Worm (Caenorhabditis elegans) whole organism, late embryonic: ENCODE measurements around the gene srj-13.

Experiments
- F13H6.1 ChIP-seq: sonication (generic microtip); optimal IDR thresholded peaks from 2 replicates; lab custom pipeline; 2016; ENCODE audit warnings: missing genetic modification characterization, missing compliant biosample characterization
- K09A11.1 ChIP-seq: sonication (generic microtip); optimal IDR thresholded peaks from 2 replicates; lab custom pipeline; 2017; ENCODE audit warnings: antibody characterized with exemption, mild to moderate bottlenecking, missing genetic modification characterization, missing compliant biosample characterization; ENCODE audit not compliant: insufficient read depth
- T23F11.4 ChIP-seq: fragments of 200-800 bp; sonication (Bioruptor generic); optimal IDR thresholded peaks from 2 replicates; lab custom pipeline; 2018; ENCODE audit warnings: mild to moderate bottlenecking, missing genetic modification characterization, missing compliant biosample characterization
- ahr-1 ChIP-seq: sonication (generic microtip); optimal IDR thresholded peaks from 2 replicates; lab custom pipeline; 2016; ENCODE audit warnings: missing genetic modification characterization, missing compliant biosample characterization
- ceh-14 ChIP-seq: sonication (generic microtip); optimal IDR thresholded peaks from 2 replicates; lab custom pipeline; 2016; ENCODE audit warnings: missing genotype, missing genetic modification characterization, missing compliant biosample characterization
- ceh-2 ChIP-seq: sonication (generic microtip); optimal IDR thresholded peaks from 2 replicates; lab custom pipeline; 2016; ENCODE audit warnings: missing genotype, missing genetic modification characterization, missing compliant biosample characterization
- ceh-31 ChIP-seq: sonication (generic microtip); optimal IDR thresholded peaks from 2 replicates; lab custom pipeline; 2016; ENCODE audit warnings: missing genetic modification characterization, missing compliant biosample characterization
- ceh-45 ChIP-seq: fragments of 200-800 bp; sonication (Bioruptor generic); IDR thresholded peaks from 2 replicates; pipeline ENCODE4 v1.3.6; 2022; ENCODE audit warnings: missing genetic modification reagents, missing genetic modification characterization, missing compliant biosample characterization
- che-1 ChIP-seq: sonication (generic microtip); optimal IDR thresholded peaks from 2 replicates; lab custom pipeline; 2016; ENCODE audit warnings: mild to moderate bottlenecking, missing genetic modification characterization, missing compliant biosample characterization
- dve-1 ChIP-seq: sonication (generic microtip); optimal IDR thresholded peaks from 2 replicates; lab custom pipeline; 2017; ENCODE audit warnings: antibody characterized with exemption, mild to moderate bottlenecking, missing genetic modification characterization, missing compliant biosample characterization
- elt-2 ChIP-seq: sonication (generic microtip); optimal IDR thresholded peaks from 2 replicates; lab custom pipeline; 2016; ENCODE audit warnings: missing genetic modification reagents, missing genetic modification characterization, missing compliant biosample characterization
- ets-4 ChIP-seq: sonication (generic microtip); optimal IDR thresholded peaks from 2 replicates; lab custom pipeline; 2016; ENCODE audit warnings: missing genetic modification characterization, missing compliant biosample characterization
- fax-1 ChIP-seq: sonication (generic microtip); optimal IDR thresholded peaks from 2 replicates; lab custom pipeline; 2016; ENCODE audit warnings: missing genotype, missing genetic modification characterization, missing compliant biosample characterization
- gmeb-2 ChIP-seq: sonication (generic microtip); optimal IDR thresholded peaks from 2 replicates; lab custom pipeline; 2016; ENCODE audit warnings: missing genetic modification characterization, inconsistent platforms, missing compliant biosample characterization
- hlh-15 ChIP-seq: sonication (generic microtip); optimal IDR thresholded peaks from 2 replicates; lab custom pipeline; 2016; ENCODE audit warnings: missing genetic modification characterization, missing compliant biosample characterization
- lim-6 ChIP-seq: sonication (generic microtip); optimal IDR thresholded peaks from 2 replicates; lab custom pipeline; 2016; ENCODE audit warnings: missing genetic modification characterization, missing compliant biosample characterization
- lin-11 ChIP-seq: fragments of 200-800 bp; sonication (Bioruptor generic); optimal IDR thresholded peaks from 2 replicates; lab custom pipeline; 2018; ENCODE audit warnings: mild to moderate bottlenecking, missing genetic modification characterization, missing compliant biosample characterization
- nfya-1 ChIP-seq: sonication (generic microtip); optimal IDR thresholded peaks from 2 replicates; lab custom pipeline; 2017; ENCODE audit warnings: missing genetic modification characterization, mild to moderate bottlenecking, missing compliant biosample characterization, antibody characterized with exemption, moderate library complexity
- nhr-232 ChIP-seq: sonication (generic microtip); optimal IDR thresholded peaks from 2 replicates; lab custom pipeline; 2016; ENCODE audit warnings: missing genetic modification characterization, missing compliant biosample characterization
- npax-4 ChIP-seq: sonication (generic microtip); optimal IDR thresholded peaks from 2 replicates; lab custom pipeline; 2016; ENCODE audit warnings: missing genetic modification characterization, missing compliant biosample characterization
- pat-9 ChIP-seq: fragments of 200-800 bp; sonication (Bioruptor generic); optimal IDR thresholded peaks from 2 replicates; lab custom pipeline; 2018; ENCODE audit warnings: mild to moderate bottlenecking, missing genetic modification characterization, moderate library complexity, missing compliant biosample characterization
- pha-2 ChIP-seq: sonication (generic microtip); optimal IDR thresholded peaks from 2 replicates; lab custom pipeline; 2017; ENCODE audit warnings: mild to moderate bottlenecking, missing genetic modification characterization, missing compliant biosample characterization
- pqm-1 ChIP-seq: sonication (generic microtip); optimal IDR thresholded peaks from 2 replicates; lab custom pipeline; 2016; ENCODE audit warnings: missing genetic modification characterization, missing compliant biosample characterization
- ref-2 ChIP-seq: sonication (generic microtip); optimal IDR thresholded peaks from 2 replicates; lab custom pipeline; 2016; ENCODE audit warnings: missing genetic modification characterization, missing compliant biosample characterization
- rnt-1 ChIP-seq: sonication (generic microtip); optimal IDR thresholded peaks from 2 replicates; lab custom pipeline; 2016; ENCODE audit warnings: missing genetic modification characterization, missing compliant biosample characterization
- tbx-2 ChIP-seq: sonication (generic microtip); optimal IDR thresholded peaks from 2 replicates; lab custom pipeline; 2016; ENCODE audit warnings: missing genetic modification characterization, missing compliant biosample characterization
- ttx-3 ChIP-seq: sonication (generic microtip); optimal IDR thresholded peaks from 2 replicates; lab custom pipeline; 2016; ENCODE audit warnings: missing genetic modification reagents, missing genetic modification characterization, missing compliant biosample characterization
- unc-55 ChIP-seq: sonication (generic microtip); optimal IDR thresholded peaks from 2 replicates; lab custom pipeline; 2017; ENCODE audit warnings: missing biosample characterization, missing genetic modification reagents, missing genetic modification characterization
- unc-86 ChIP-seq: sonication (generic microtip); optimal IDR thresholded peaks from 2 replicates; lab custom pipeline; 2016; ENCODE audit warnings: missing genetic modification characterization, missing compliant biosample characterization
- zip-5 ChIP-seq: sonication (generic microtip); optimal IDR thresholded peaks from 2 replicates; lab custom pipeline; 2016; ENCODE audit warnings: missing genetic modification characterization, missing compliant biosample characterization
- ztf-16 ChIP-seq: sonication (generic microtip); optimal IDR thresholded peaks from 2 replicates; lab custom pipeline; 2017; ENCODE audit warnings: missing genetic modification characterization, missing compliant biosample characterization

Gene srj-13

ce11 chrV:7431016-7431415 is 28.6 kb downstream of the srj-13 start, which contains the start of gene srw-71:
Gene srw-71, minus strand, starts transcription at chrV:7431116.
- no peak for TF ChIP-seq ttx-3 (tag; lab: Kevin White, UChicago)
- no peak for TF ChIP-seq hlh-15 (tag; lab: Kevin White, UChicago)
- no peak for TF ChIP-seq pat-9
- no peak for TF ChIP-seq che-1 (tag; lab: Kevin White, UChicago)
- TF ChIP-seq ets-4: no peak
- TF ChIP-seq ceh-14 (tag; lab: Kevin White, UChicago): no peak
- TF ChIP-seq gmeb-2 (tag; lab: Kevin White, UChicago): no peak
- no peak for TF ChIP-seq ztf-16 (tag; lab: Kevin White, UChicago)

DNA sequence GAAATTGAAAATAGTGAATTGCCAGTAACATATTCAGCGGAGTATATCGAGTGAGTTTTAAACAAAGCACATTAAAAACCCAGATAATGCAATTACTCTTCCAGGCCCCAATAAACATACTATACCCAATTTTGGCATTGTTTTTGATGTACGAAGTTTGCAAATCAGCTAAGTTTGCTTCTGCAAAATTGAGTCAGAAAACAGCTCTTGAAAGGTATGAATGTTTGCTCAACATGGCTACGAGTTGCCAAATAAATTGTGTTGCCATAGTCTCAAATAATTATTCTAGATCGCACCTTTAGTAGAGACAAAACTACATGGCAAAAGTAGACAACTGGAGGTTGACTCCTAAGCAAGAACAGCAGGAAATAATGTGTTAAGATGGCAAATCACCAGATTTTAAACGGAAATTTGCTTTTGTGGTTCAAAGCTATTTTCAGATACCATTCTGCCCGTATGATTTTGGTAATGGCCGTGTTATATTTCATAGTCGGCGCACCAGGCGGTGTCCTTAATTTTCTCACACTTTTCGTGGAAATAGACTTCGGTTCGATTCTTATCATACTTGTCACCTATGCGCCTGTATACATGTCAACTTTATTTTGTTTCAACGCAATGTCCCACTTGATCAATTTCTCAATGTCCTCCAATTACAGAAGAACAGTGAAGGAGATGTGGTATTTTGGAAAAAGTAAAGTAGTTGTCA is 30.1 kb downstream of the srj-13 start:
- TF ChIP-seq ceh-45 (GFP tag; lab: Robert Waterston, UW) (no peak), pha-2 (no peak), npax-4 (tag; lab: Kevin White, UChicago) (no peak), elt-2 (tag; lab: Kevin White, UChicago) (no peak), ceh-31 (tag; lab: Kevin White, UChicago) (no peak), ceh-2 (tag; lab: Kevin White, UChicago) (no peak), ceh-14 (tag; lab: Kevin White, UChicago) (no peak), rnt-1 (tag; lab: Kevin White, UChicago) (no peak), dve-1 (tag; lab: Kevin White, UChicago) (no peak), ttx-3 (tag; lab: Kevin White, UChicago) (no peak), hlh-15 (tag; lab: Kevin White, UChicago) (no peak), zip-5 (tag; lab: Kevin White, UChicago) (no peak), lim-6 (tag; lab: Kevin White, UChicago) (no peak), che-1 (tag; lab: Kevin White, UChicago) (no peak), ahr-1 (tag; lab: Kevin White, UChicago) (no peak)

DNA sequence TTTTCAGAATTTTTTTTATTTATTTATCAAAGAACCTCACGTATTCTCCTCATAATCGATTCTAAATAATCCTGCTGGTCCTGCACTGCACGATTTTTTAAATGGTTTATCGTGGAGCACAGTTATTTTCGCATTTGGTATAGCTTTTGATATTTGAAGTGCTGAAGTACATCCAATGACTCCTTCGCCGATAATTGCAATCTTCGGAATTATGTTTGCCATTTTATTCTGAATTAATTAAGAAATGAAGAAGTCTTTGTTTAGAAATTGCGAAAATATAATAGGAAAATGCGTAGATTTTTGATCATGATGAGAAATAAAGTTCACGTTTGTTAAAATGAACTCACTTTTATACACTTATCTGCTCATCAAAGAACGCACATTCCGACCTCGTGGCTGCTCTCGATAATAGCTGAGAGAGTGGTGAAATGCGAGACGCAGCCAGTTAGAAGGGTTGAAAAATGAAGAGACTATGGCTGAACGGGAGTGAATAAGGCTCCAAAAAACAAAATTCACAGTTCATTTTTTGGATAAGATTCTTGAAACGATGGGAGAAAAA is 32.4 kb downstream of the srj-13 start:
- TF ChIP-seq ceh-45 (GFP tag; lab: Robert Waterston, UW) (no peak), K09A11.1 (tag; lab: Kevin White, UChicago) (no peak), unc-55 (GFP tag; lab: Kevin White, UChicago) (peak; percentile 19)

DNA sequence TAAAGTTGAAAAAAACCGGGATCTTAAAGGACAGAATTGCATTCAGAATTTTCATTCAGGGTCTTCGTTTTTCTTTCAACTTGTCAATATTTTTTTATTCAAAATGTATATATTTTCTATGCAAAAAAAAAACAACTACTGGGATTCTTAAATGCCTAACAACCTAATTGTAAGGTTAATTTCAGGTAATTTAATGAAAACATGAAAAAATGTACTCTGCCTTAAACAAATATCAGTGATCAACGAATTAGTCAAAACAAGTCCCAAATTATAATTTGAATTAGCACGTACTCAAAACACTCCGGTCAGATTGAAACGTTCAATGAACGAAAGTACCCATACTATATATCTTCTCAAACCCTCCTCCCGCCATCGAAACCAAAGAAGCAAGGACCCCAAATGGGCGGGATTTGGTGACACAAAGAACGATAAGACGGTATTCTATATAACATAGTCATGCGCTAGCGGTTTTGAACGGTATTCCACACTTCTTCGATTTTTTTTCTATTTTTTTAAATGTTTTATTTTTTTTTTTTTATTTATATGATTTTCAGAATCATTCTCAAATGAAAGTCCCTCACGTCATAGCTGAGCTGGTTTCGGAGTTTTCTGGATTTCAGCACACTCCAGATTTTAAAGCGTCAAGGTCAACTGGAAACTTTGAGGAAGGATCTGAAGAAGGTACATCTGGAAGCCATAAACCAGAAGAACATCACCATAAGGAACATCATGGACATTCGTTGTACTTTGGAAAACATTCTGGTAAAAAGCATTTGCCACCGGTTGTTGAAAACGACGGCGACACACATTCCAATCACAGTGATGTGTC is 33.1 kb downstream of the srj-13 start, which contains the start of the genes ddo-2 and F25E5.8:
ddo-2 (minus strand) TSS at position 330 of the 829 bp plus-strand sequence.
F25E5.8 (plus strand) TSS at position 555 of the 829 bp plus-strand sequence.
- TF ChIP-seq pqm-1 (tag; lab: Kevin White, UChicago) (no peak), ttx-3 (tag; lab: Kevin White, UChicago) (no peak), fax-1 (no peak), F13H6.1 (tag; lab: Kevin White, UChicago) (no peak), unc-55 (GFP tag; lab: Kevin White, UChicago) (no peak), ref-2 (no peak), unc-86 (no peak), nfya-1 (tag; lab: Kevin White, UChicago) (no peak), lin-11 (no peak), tbx-2 (tag; lab: Kevin White, UChicago) (no peak), nhr-232 (no peak), ztf-16 (tag; lab: Kevin White, UChicago) (no peak), T23F11.4 (GFP tag; lab: Kevin White, UChicago) (no peak), ceh-31 (tag; lab: Kevin White, UChicago) (no peak)
